Fruit fly (Drosophila melanogaster) whole organism, prepupa: ENCODE measurements around the gene CG34451.

Experiments used
- Blimp-1 ChIP-seq: fragments of 200-800 bp; sonication (Bioruptor generic); optimal IDR thresholded peaks from 3 replicates; lab custom pipeline; 2017; ENCODE audit warnings: missing biosample characterization, missing genetic modification characterization, mild to moderate bottlenecking, moderate library complexity, missing genetic modification reagents
- CG11294 ChIP-seq: fragments of 200-800 bp; sonication (Bioruptor generic); IDR thresholded peaks from 2 replicates; pipeline ENCODE4 v1.3.6; 2022; ENCODE audit warnings: missing biosample characterization, missing genetic modification characterization
- CG11762 ChIP-seq: fragments of 200-800 bp; sonication (Bioruptor generic); optimal IDR thresholded peaks from 3 replicates; lab custom pipeline; 2016; ENCODE audit warnings: missing biosample characterization, missing genetic modification characterization; ENCODE audit not compliant: insufficient read depth
- CG11902 ChIP-seq: fragments of 200-800 bp; sonication (Bioruptor generic); optimal IDR thresholded peaks from 3 replicates; lab custom pipeline; 2016; ENCODE audit warnings: missing biosample characterization, missing genetic modification characterization
- CG15336 ChIP-seq: fragments of 200-800 bp; sonication (Bioruptor generic); IDR thresholded peaks from 2 replicates; pipeline ENCODE4 v1.3.6; 2022; ENCODE audit warnings: missing biosample characterization, missing genetic modification characterization
- CG1621 ChIP-seq: fragments of 200-800 bp; sonication (Bioruptor generic); optimal IDR thresholded peaks from 3 replicates; lab custom pipeline; 2018; ENCODE audit warnings: missing biosample characterization, mild to moderate bottlenecking, missing genetic modification characterization
- CG16779 ChIP-seq: fragments of 200-800 bp; sonication (Bioruptor generic); optimal IDR thresholded peaks from 3 replicates; lab custom pipeline; 2017; ENCODE audit warnings: missing biosample characterization, mild to moderate bottlenecking, missing genetic modification characterization
- CG3032 ChIP-seq: fragments of 200-800 bp; optimal IDR thresholded peaks from 2 replicates; lab custom pipeline; 2019; ENCODE audit warnings: missing biosample characterization, mild to moderate bottlenecking, missing genetic modification characterization, moderate library complexity
- CG31627 ChIP-seq: fragments of 200-800 bp; sonication (Bioruptor generic); optimal IDR thresholded peaks from 3 replicates; lab custom pipeline; 2016; ENCODE audit warnings: missing biosample characterization, missing genetic modification characterization
- CG34406 ChIP-seq: fragments of 200-800 bp; sonication (Bioruptor generic); optimal IDR thresholded peaks from 3 replicates; lab custom pipeline; 2016; ENCODE audit warnings: missing biosample characterization, missing genetic modification characterization
- CG3919 ChIP-seq: fragments of 200-800 bp; sonication (Bioruptor generic); optimal IDR thresholded peaks from 3 replicates; lab custom pipeline; 2016; ENCODE audit warnings: missing biosample characterization, missing genetic modification characterization
- CG4318 ChIP-seq: fragments of 200-800 bp; sonication (Bioruptor generic); optimal IDR thresholded peaks from 3 replicates; lab custom pipeline; 2017; ENCODE audit warnings: missing biosample characterization, mild to moderate bottlenecking, missing genetic modification characterization
- CG6163 ChIP-seq: fragments of 200-800 bp; sonication (Bioruptor generic); IDR thresholded peaks from 3 replicates; pipeline ENCODE4 v1.3.6; 2022; ENCODE audit warnings: missing biosample characterization, missing genetic modification characterization
- CG6792 ChIP-seq: fragments of 200-800 bp; sonication (Bioruptor generic); optimal IDR thresholded peaks from 3 replicates; lab custom pipeline; 2016; ENCODE audit warnings: missing biosample characterization, missing genetic modification characterization
- CG7368 ChIP-seq: fragments of 200-800 bp; sonication (Bioruptor generic); optimal IDR thresholded peaks from 3 replicates; lab custom pipeline; 2016; ENCODE audit warnings: missing biosample characterization, missing genetic modification characterization
- CG8119 ChIP-seq: fragments of 200-800 bp; sonication (Bioruptor generic); IDR thresholded peaks from 3 replicates; pipeline ENCODE4 v1.3.6; 2022; ENCODE audit warnings: missing biosample characterization, missing genetic modification characterization
- CG9139 ChIP-seq: fragments of 200-800 bp; sonication (Bioruptor generic); optimal IDR thresholded peaks from 3 replicates; lab custom pipeline; 2017; ENCODE audit warnings: missing biosample characterization, mild to moderate bottlenecking, missing genetic modification characterization
- Eip78C ChIP-seq: fragments of 200-800 bp; sonication (Bioruptor generic); peaks from one replicate; lab custom pipeline; 2016; ENCODE audit warnings: missing biosample characterization, missing genetic modification characterization
- Ets21C ChIP-seq: fragments of 200-800 bp; sonication (Bioruptor generic); optimal IDR thresholded peaks from 3 replicates; lab custom pipeline; 2016; ENCODE audit warnings: missing biosample characterization, missing genetic modification characterization
- Ets96B ChIP-seq: fragments of 200-800 bp; optimal IDR thresholded peaks from 2 replicates; lab custom pipeline; 2019; ENCODE audit warnings: missing biosample characterization, mild to moderate bottlenecking, missing genetic modification characterization, moderate library complexity
- Hr39 ChIP-seq: fragments of 200-800 bp; sonication (Bioruptor generic); optimal IDR thresholded peaks from 2 replicates; lab custom pipeline; 2016; ENCODE audit warnings: missing biosample characterization, missing genetic modification characterization
- Sox14 ChIP-seq: fragments of 200-800 bp; sonication (Bioruptor generic); optimal IDR thresholded peaks from 3 replicates; lab custom pipeline; 2016; ENCODE audit warnings: missing biosample characterization, missing genetic modification characterization
- acj6 ChIP-seq: fragments of 200-800 bp; sonication (Bioruptor generic); optimal IDR thresholded peaks from 3 replicates; lab custom pipeline; 2016; ENCODE audit warnings: missing biosample characterization, missing genetic modification characterization
- dac ChIP-seq: fragments of 200-800 bp; sonication (Bioruptor generic); optimal IDR thresholded peaks from 2 replicates; lab custom pipeline; 2017; ENCODE audit warnings: missing biosample characterization, mild to moderate bottlenecking, missing genetic modification characterization
- dsx ChIP-seq: fragments of 200-800 bp; optimal IDR thresholded peaks from 3 replicates; lab custom pipeline; 2019; ENCODE audit warnings: missing biosample characterization, mild to moderate bottlenecking, missing genetic modification characterization, moderate library complexity; ENCODE audit not compliant: poor library complexity, severe bottlenecking
- eg ChIP-seq: fragments of 200-800 bp; sonication (Bioruptor generic); IDR thresholded peaks from 3 replicates; pipeline ENCODE4 v1.3.6; 2022; ENCODE audit warnings: missing biosample characterization, missing genetic modification characterization
- esn ChIP-seq: fragments of 200-800 bp; sonication (Bioruptor generic); optimal IDR thresholded peaks from 2 replicates; lab custom pipeline; 2016; ENCODE audit warnings: missing biosample characterization, mild to moderate bottlenecking, missing genetic modification characterization, moderate library complexity
- fd59A ChIP-seq: fragments of 200-800 bp; sonication (Bioruptor generic); optimal IDR thresholded peaks from 2 replicates; lab custom pipeline; 2017; ENCODE audit warnings: missing biosample characterization, mild to moderate bottlenecking, missing genetic modification characterization, missing genetic modification reagents
- lz ChIP-seq: fragments of 200-800 bp; sonication (Bioruptor generic); optimal IDR thresholded peaks from 3 replicates; lab custom pipeline; 2016; ENCODE audit warnings: missing biosample characterization, missing genetic modification characterization
- net ChIP-seq: fragments of 200-800 bp; sonication (Bioruptor generic); optimal IDR thresholded peaks from 3 replicates; lab custom pipeline; 2016; ENCODE audit warnings: missing biosample characterization, missing genetic modification characterization
- pdm3 ChIP-seq: fragments of 200-800 bp; sonication (Bioruptor generic); optimal IDR thresholded peaks from 3 replicates; lab custom pipeline; 2016; ENCODE audit warnings: missing biosample characterization, missing genetic modification characterization
- svp ChIP-seq: fragments of 200-800 bp; sonication (Bioruptor generic); peaks from one replicate; lab custom pipeline; 2016; ENCODE audit warnings: missing biosample characterization, missing genetic modification characterization
- topi ChIP-seq: fragments of 200-800 bp; sonication (Bioruptor generic); optimal IDR thresholded peaks from 3 replicates; lab custom pipeline; 2016; ENCODE audit warnings: missing biosample characterization, missing genetic modification characterization

Gene CG34451

DNA sequence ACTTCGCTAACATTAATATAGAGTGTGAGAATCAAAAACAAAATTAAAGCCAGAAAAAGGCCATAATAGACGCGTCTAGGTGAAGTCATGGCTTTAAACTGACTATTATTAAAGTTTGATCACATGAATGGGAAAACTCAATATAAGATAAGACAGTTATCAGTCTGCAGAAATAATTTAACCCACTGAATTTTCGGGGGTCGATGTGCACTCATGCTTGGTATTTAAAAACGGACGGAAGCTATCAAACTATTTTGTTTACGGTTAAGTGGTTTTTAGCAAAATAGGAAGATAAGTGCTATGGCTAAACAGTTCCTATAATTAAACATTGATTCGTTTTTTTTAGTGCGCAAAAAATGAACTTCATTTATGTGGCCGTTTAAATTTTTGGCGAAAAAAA is at the start of gene CG34451:
Gene CG34451, minus strand, starts transcription at position 101 of the 400 bp plus-strand sequence.
- TF ChIP-seq CG6163, result no peak
- no peak for TF ChIP-seq acj6
- TF ChIP-seq Ets96B (tag; lab: Kevin White, UChicago), result no peak
- no peak for TF ChIP-seq CG1621 (tag; lab: Kevin White, UChicago)
- no peak for TF ChIP-seq CG7368 (GFP tag; lab: Kevin White, UChicago)
- TF ChIP-seq Eip78C, result no peak
- no peak for TF ChIP-seq pdm3 (GFP tag; lab: Kevin White, UChicago)
- TF ChIP-seq Ets21C (GFP tag; lab: Kevin White, UChicago), result no peak

DNA sequence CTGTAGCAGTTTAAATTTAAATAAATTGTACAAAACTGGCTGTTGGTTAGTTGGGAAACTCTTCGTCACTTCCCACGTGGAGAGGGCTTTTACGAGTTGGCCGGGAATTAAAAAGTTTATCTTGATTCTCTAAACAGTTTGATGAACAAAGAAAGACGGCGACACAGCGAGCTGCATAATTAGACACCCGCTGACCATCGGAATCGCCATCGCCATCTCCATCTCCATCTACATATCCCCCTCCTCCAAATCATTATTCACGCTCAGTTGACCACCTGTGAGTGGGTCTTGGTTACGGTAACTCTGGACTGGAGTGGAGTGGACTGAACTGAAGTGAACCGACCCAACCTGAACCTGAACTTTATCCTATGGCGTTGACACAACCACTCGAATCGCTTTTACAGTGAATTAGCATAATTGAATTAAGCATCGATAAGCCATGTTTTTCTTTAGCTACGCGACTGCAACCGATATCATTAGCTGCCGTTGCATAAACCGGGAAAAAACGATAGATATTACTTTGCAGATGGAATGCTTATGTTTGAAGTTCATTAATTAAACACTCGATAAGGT is 48.9 kb upstream of the CG34451 start:
- TF ChIP-seq fd59A (GFP tag; lab: Kevin White, UChicago) (no peak), CG31627 (GFP tag; lab: Kevin White, UChicago) (no peak), Sox14 (no peak), CG6792 (GFP tag; lab: Kevin White, UChicago) (no peak), CG9139 (GFP tag; lab: Kevin White, UChicago) (no peak), CG11294 (GFP tag; lab: Robert Waterston, UW) (no peak), Hr39 (GFP tag; lab: Kevin White, UChicago) (no peak), CG34406 (no peak), CG4318 (GFP tag; lab: Kevin White, UChicago) (no peak), CG7368 (GFP tag; lab: Kevin White, UChicago) (no peak), dac (GFP tag; lab: Kevin White, UChicago) (no peak), CG16779 (tag; lab: Kevin White, UChicago) (no peak), CG6163 (no peak), topi (GFP tag; lab: Kevin White, UChicago) (no peak), lz (no peak)

DNA sequence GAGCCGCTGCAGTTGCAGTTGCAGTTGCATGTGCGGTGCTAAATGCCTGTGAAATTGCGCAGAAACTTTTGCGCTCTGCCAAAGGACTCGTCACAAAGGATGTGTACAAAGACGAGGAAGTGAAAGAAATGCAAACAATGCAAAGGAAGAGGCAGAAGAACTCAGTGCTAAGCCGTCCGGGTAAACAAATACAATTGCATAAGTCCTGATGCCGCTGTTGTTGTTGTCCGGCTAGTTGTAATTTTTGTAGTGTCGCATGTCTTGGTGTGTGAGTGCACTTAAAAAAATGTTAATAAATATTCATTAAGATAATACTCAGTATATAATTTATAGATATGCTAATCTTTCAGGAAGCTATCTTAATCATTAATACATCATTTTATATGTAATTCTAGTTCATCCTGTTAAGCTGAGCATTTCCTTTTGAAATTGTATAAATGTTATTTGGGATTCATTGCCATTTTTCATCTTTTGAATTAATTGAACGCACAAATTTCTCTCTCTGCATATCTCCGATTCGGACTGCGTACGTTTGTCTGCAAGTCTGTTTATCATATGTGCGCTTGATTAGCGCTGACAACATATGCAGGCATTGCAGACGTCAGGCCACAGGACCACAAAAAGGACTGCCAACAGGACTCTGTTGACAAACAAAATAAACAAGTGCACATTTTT is 40.1 kb upstream of the CG34451 start:
- TF ChIP-seq CG16779 (tag; lab: Kevin White, UChicago) (no peak), Eip78C (peak; percentile 29)
- TF ChIP-seq, all 60 proteins: peak for 1

DNA sequence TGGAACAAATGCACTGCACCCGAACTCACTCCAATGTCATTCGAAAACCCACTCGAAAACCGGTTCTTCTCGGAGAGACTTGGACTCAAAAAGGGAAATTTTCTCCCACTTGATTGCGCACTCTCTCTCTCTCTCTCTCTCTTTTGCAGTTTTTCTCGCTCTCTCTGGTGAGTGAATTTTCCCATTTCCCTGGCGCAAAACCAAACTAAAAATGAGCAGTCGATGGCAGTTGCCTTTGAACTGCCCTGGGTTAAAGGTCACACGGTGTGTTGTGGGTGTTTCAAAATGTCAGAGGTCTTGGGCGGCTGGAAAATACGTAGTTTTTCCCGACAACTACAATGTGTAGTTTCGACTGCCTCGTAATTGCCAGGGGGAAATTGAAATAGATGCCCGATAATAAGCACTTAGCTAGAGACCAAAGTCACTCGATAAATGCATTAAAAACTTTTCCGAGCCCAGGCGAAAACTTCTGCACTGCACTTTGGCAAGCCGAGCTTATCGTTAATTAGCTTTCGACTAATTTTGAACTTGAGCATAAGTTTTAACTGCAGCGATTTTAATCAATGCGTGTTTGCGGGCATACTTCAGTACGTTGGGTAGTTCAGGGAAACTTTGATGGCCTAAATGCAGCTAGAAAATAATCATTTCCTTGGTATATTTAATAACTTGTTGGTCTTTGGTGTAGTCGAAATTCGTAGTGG is 37.6 kb upstream of the CG34451 start:
- peak; percentile 14 for TF ChIP-seq net (GFP tag; lab: Kevin White, UChicago)
- no peak for TF ChIP-seq CG11762 (GFP tag; lab: Kevin White, UChicago)
- TF ChIP-seq eg (GFP tag; lab: Robert Waterston, UW), result peak; percentile 40; the same call in 1 of the 3 replicates
- TF ChIP-seq CG3919 (GFP tag; lab: Kevin White, UChicago), result peak; percentile 13
- TF ChIP-seq Blimp-1 (GFP tag; lab: Kevin White, UChicago), result no peak
- TF ChIP-seq CG3032, result no peak
- TF ChIP-seq svp (GFP tag; lab: Kevin White, UChicago), result peak; percentile 49
- peak; percentile 4 for TF ChIP-seq Eip78C
- no peak for TF ChIP-seq esn (GFP tag; lab: Kevin White, UChicago)
- peak; percentile 34 for TF ChIP-seq dsx (GFP tag; lab: Kevin White, UChicago)
- no peak for TF ChIP-seq CG8119 (GFP tag; lab: Robert Waterston, UW)
- no peak for TF ChIP-seq CG11902
- TF ChIP-seq CG15336, result peak; percentile 20; the same call in 1 of the 2 replicates
- 0 out of 3 replicates have a peak, but pooled peaks have one; percentile 22 for TF ChIP-seq CG6163
- TF ChIP-seq Ets96B (tag; lab: Kevin White, UChicago), result no peak
